Worm (Caenorhabditis elegans) whole organism, late embryonic: ENCODE data around the gene F09E5.16.

Experiments used
- Y22D7AL.16 ChIP-seq: sonication (generic microtip); optimal IDR thresholded peaks from 2 replicates; lab custom pipeline; 2016; ENCODE audit warnings: missing genetic modification characterization, missing compliant biosample characterization
- ceh-2 ChIP-seq: sonication (generic microtip); optimal IDR thresholded peaks from 2 replicates; lab custom pipeline; 2016; ENCODE audit warnings: missing genotype, missing genetic modification characterization, missing compliant biosample characterization
- dmd-4 ChIP-seq: sonication (generic microtip); optimal IDR thresholded peaks from 2 replicates; lab custom pipeline; 2016; ENCODE audit warnings: borderline replicate concordance, missing genetic modification characterization, missing compliant biosample characterization
- fkh-10 ChIP-seq: fragments of 150-350 bp; optimal IDR thresholded peaks from 2 replicates; lab custom pipeline; 2014; ENCODE audit warnings: missing biosample characterization, missing genetic modification reagents, missing genetic modification characterization
- gmeb-2 ChIP-seq: sonication (generic microtip); optimal IDR thresholded peaks from 2 replicates; lab custom pipeline; 2016; ENCODE audit warnings: missing genetic modification characterization, inconsistent platforms, missing compliant biosample characterization
- pha-2 ChIP-seq: sonication (generic microtip); optimal IDR thresholded peaks from 2 replicates; lab custom pipeline; 2017; ENCODE audit warnings: mild to moderate bottlenecking, missing genetic modification characterization, missing compliant biosample characterization
- tbx-2 ChIP-seq: sonication (generic microtip); optimal IDR thresholded peaks from 2 replicates; lab custom pipeline; 2016; ENCODE audit warnings: missing genetic modification characterization, missing compliant biosample characterization

DNA sequence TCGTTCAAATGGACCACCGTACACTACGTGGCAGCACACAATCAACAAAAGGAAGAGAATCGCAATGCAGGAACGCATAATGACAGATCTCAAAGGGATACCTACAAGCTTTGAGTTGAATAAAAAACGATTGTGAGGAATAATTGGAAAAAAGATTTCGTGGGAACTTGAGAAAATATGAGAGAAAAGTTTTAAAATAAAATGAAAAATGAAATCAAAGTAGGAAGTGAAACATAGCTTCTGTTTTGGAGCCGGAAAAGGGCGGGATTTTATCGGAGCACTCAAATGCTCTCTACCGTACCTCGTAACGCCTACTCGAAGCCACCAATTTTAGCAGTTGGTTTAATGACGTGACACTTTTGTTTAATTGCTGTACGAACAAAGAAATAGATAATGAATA, 20.8 kb downstream of the F09E5.16 start, which contains the start of gene F09E5.14:
- TF ChIP-seq gmeb-2 (tag; lab: Kevin White, UChicago) (no peak), dmd-4 (tag; lab: Kevin White, UChicago) (no peak), tbx-2 (tag; lab: Kevin White, UChicago) (no peak), fkh-10 (GFP tag; lab: Kevin White, UChicago) (no peak), Y22D7AL.16 (tag; lab: Kevin White, UChicago) (no peak), ceh-2 (tag; lab: Kevin White, UChicago) (no peak), pha-2 (tag; lab: Kevin White, UChicago) (no peak)
